Fruit fly (Drosophila melanogaster) whole organism, wandering third instar larva: Measurements from ENCODE around the gene FucTA.

ENCODE experiments used
- CG32264 ChIP-seq: fragments of 200-800 bp; sonication (Bioruptor generic); optimal IDR thresholded peaks from 2 replicates; lab custom pipeline; 2016; ENCODE audit warnings: missing biosample characterization, missing genetic modification characterization
- CG9705 ChIP-seq: fragments of 200-800 bp; sonication (Bioruptor generic); optimal IDR thresholded peaks from 2 replicates; lab custom pipeline; 2018; ENCODE audit warnings: missing biosample characterization, mild to moderate bottlenecking, missing genetic modification characterization
- GATAd ChIP-seq: sonication (Bioruptor generic); optimal IDR thresholded peaks from 2 replicates; lab custom pipeline; 2016; ENCODE audit warnings: missing biosample characterization, missing genetic modification characterization
- dmrt93B ChIP-seq: fragments of 200-800 bp; sonication (Bioruptor generic); optimal IDR thresholded peaks from 2 replicates; lab custom pipeline; 2018; ENCODE audit warnings: missing biosample characterization, mild to moderate bottlenecking, missing genetic modification characterization
- dsf ChIP-seq: sonication (Bioruptor generic); optimal IDR thresholded peaks from 2 replicates; lab custom pipeline; 2016; ENCODE audit warnings: missing biosample characterization, missing genetic modification characterization, borderline replicate concordance
- fru ChIP-seq: fragments of 200-800 bp; sonication (Bioruptor generic); optimal IDR thresholded peaks from 3 replicates; lab custom pipeline; 2016; ENCODE audit warnings: missing biosample characterization, mild to moderate bottlenecking, missing genetic modification characterization
- usp ChIP-seq: fragments of >200 bp; optimal IDR thresholded peaks from 2 replicates; lab custom pipeline; 2017; ENCODE audit warnings: missing biosample characterization, missing genetic modification characterization

DNA sequence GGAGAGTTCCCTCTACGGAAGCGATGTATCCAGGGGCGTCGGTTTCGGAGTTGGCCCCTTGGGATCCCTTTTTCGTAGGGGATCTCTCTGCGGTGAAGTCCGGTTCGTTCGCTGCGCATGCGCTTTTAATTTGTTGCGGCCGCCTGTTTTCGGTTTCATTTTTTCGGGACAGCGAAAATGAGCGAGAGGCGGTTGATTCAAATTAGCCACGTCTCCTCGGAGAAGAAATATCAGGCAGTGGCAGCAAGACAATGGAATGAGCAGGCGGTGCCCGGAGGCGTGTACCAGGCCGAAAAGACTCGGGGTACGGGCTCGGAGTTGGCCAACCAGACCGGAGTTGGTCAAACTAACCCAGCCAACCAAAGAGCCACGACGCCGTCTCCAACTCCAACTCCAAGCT is 49.3 kb downstream of the FucTA start:
- no peak for TF ChIP-seq usp (GFP tag; lab: Kevin White, UChicago)
- no peak for TF ChIP-seq CG32264 (GFP tag; lab: Kevin White, UChicago)
- TF ChIP-seq CG9705 (GFP tag; lab: Kevin White, UChicago) = no peak
- TF ChIP-seq dmrt93B (GFP tag; lab: Kevin White, UChicago) = no peak
- TF ChIP-seq dsf (GFP tag; lab: Kevin White, UChicago) = no peak
- no peak for TF ChIP-seq GATAd (GFP tag; lab: Kevin White, UChicago)
- no peak for TF ChIP-seq fru (GFP tag; lab: Kevin White, UChicago)
